Worm (Caenorhabditis elegans) whole organism, L4 larva: ENCODE results near the gene cwn-1.

ENCODE experiments used
- Y48G9A.11 ChIP-seq: fragments of 200-800 bp; sonication (Bioruptor generic); IDR thresholded peaks from 2 replicates; pipeline ENCODE4 v1.3.6; 2022; ENCODE audit warnings: missing genetic modification reagents, missing genetic modification characterization, missing compliant biosample characterization
- Y75B8A.6 ChIP-seq: fragments of 200-800 bp; sonication (Bioruptor generic); IDR thresholded peaks from 2 replicates; pipeline ENCODE4 v1.3.6; 2022; ENCODE audit warnings: missing genetic modification reagents, missing genetic modification characterization, missing compliant biosample characterization
- ZK337.2 ChIP-seq: fragments of 200-800 bp; sonication (Bioruptor generic); IDR thresholded peaks from 2 replicates; pipeline ENCODE4 v1.3.6; 2022; ENCODE audit warnings: missing genetic modification reagents, missing genetic modification characterization, missing compliant biosample characterization
- aha-1 ChIP-seq: fragments of 150-350 bp; peaks from one replicate; lab custom pipeline; 2014; ENCODE audit warnings: missing biosample characterization, missing genetic modification characterization
- aly-2 ChIP-seq: sonication (generic microtip); optimal IDR thresholded peaks from 2 replicates; lab custom pipeline; 2018; ENCODE audit warnings: missing biosample characterization, missing genetic modification characterization
- arid-1 ChIP-seq: fragments of 200-800 bp; sonication (Bioruptor generic); conservative IDR thresholded peaks from 2 replicates; pipeline ENCODE4 v1.3.6; 2022; ENCODE audit warnings: missing genetic modification reagents, missing genetic modification characterization, missing compliant biosample characterization
- ceh-28 ChIP-seq: fragments of 150-350 bp; optimal IDR thresholded peaks from 2 replicates; lab custom pipeline; 2014; ENCODE audit warnings: missing biosample characterization, missing genetic modification reagents, missing genetic modification characterization
- ceh-32 ChIP-seq: sonication (generic microtip); optimal IDR thresholded peaks from 2 replicates; lab custom pipeline; 2016; ENCODE audit warnings: mild to moderate bottlenecking, missing genetic modification characterization, missing compliant biosample characterization; ENCODE audit not compliant: poor library complexity
- ceh-62 ChIP-seq: sonication (generic microtip); optimal IDR thresholded peaks from 2 replicates; lab custom pipeline; 2017; ENCODE audit warnings: missing biosample characterization, missing genetic modification characterization
- ces-1 ChIP-seq: fragments of 150-350 bp; sonication (generic microtip); optimal IDR thresholded peaks from 4 replicates; lab custom pipeline; 2014; ENCODE audit warnings: missing biosample characterization, missing genetic modification reagents, missing genetic modification characterization
- daf-12 ChIP-seq: fragments of 150-350 bp; optimal IDR thresholded peaks from 2 replicates; lab custom pipeline; 2014; ENCODE audit warnings: missing biosample characterization, missing genetic modification reagents, missing genetic modification characterization
- dve-1 ChIP-seq: sonication (generic microtip); optimal IDR thresholded peaks from 2 replicates; lab custom pipeline; 2017; ENCODE audit warnings: antibody characterized with exemption, mild to moderate bottlenecking, missing genetic modification characterization, missing compliant biosample characterization; ENCODE audit not compliant: insufficient read depth
- egl-43 ChIP-seq: fragments of 200-800 bp; sonication (Bioruptor generic); IDR thresholded peaks from 2 replicates; pipeline ENCODE4 v1.3.6; 2022; ENCODE audit warnings: missing genetic modification reagents, missing genetic modification characterization, missing compliant biosample characterization
- gei-8 ChIP-seq: fragments of 200-800 bp; sonication (Bioruptor generic); optimal IDR thresholded peaks from 2 replicates; lab custom pipeline; 2018; ENCODE audit warnings: mild to moderate bottlenecking, missing genetic modification characterization, missing compliant biosample characterization
- hif-1 ChIP-seq, 2 experiments: sonication (generic microtip); optimal IDR thresholded peaks; 2 replicates each; lab custom pipeline; 2016 to 2017; ENCODE audit warnings: missing compliant biosample characterization in 2 of 2, missing genetic modification characterization in 2 of 2, missing genetic modification reagents in 2 of 2, missing genotype in 2 of 2, mild to moderate bottlenecking in 1 of 2
- hlh-11 ChIP-seq: fragments of 200-800 bp; sonication (Bioruptor generic); optimal IDR thresholded peaks from 2 replicates; lab custom pipeline; 2018; ENCODE audit warnings: mild to moderate bottlenecking, missing genetic modification characterization, missing compliant biosample characterization
- hlh-30 ChIP-seq: sonication (generic microtip); optimal IDR thresholded peaks from 2 replicates; lab custom pipeline; 2017; ENCODE audit warnings: antibody characterized with exemption, mild to moderate bottlenecking, missing genetic modification characterization, missing compliant biosample characterization; ENCODE audit not compliant: insufficient read depth
- hmg-1.1 ChIP-seq: fragments of 200-800 bp; sonication (Bioruptor generic); IDR thresholded peaks from 2 replicates; pipeline ENCODE4 v1.3.6; 2022; ENCODE audit warnings: missing genetic modification reagents, missing genetic modification characterization, missing compliant biosample characterization
- lim-7 ChIP-seq: fragments of 200-800 bp; sonication (Bioruptor generic); IDR thresholded peaks from 2 replicates; pipeline ENCODE4 v1.3.6; 2022; ENCODE audit warnings: missing genetic modification characterization, missing compliant biosample characterization
- lin-13 ChIP-seq: fragments of 150-350 bp; optimal IDR thresholded peaks from 2 replicates; lab custom pipeline; 2014; ENCODE audit warnings: missing biosample characterization, missing genetic modification reagents, missing genetic modification characterization
- lin-29 ChIP-seq: fragments of 200-800 bp; sonication (Bioruptor generic); IDR thresholded peaks from 2 replicates; pipeline ENCODE4 v1.3.6; 2022; ENCODE audit warnings: missing genetic modification reagents, missing genetic modification characterization, missing compliant biosample characterization
- lin-38 ChIP-seq: fragments of 200-800 bp; sonication (Bioruptor generic); IDR thresholded peaks from 2 replicates; pipeline ENCODE4 v1.3.6; 2022; ENCODE audit warnings: missing genetic modification reagents, missing genetic modification characterization, missing compliant biosample characterization
- lin-39 ChIP-seq: fragments of 150-350 bp; optimal IDR thresholded peaks from 2 replicates; lab custom pipeline; 2014; ENCODE audit warnings: missing biosample characterization, missing genetic modification reagents, missing genetic modification characterization
- mep-1 ChIP-seq: fragments of 150-350 bp; sonication (generic microtip); optimal IDR thresholded peaks from 3 replicates; lab custom pipeline; 2014; ENCODE audit warnings: missing biosample characterization, missing genetic modification characterization
- mes-2 ChIP-seq: sonication (generic microtip); optimal IDR thresholded peaks from 2 replicates; lab custom pipeline; 2016; ENCODE audit warnings: missing genotype, mild to moderate bottlenecking, missing genetic modification characterization, missing compliant biosample characterization; ENCODE audit not compliant: poor library complexity, severe bottlenecking
- mxl-2 ChIP-seq: fragments of 200-800 bp; sonication (Bioruptor generic); conservative IDR thresholded peaks from 2 replicates; pipeline ENCODE4 v1.3.6; 2022; ENCODE audit warnings: missing genetic modification reagents, missing genetic modification characterization, missing compliant biosample characterization
- mxl-3 ChIP-seq: fragments of 200-800 bp; sonication (Bioruptor generic); optimal IDR thresholded peaks from 2 replicates; lab custom pipeline; 2018; ENCODE audit warnings: mild to moderate bottlenecking, missing genetic modification characterization, missing compliant biosample characterization
- nhr-10 ChIP-seq: fragments of 150-350 bp; optimal IDR thresholded peaks from 2 replicates; lab custom pipeline; 2014; ENCODE audit warnings: missing biosample characterization, missing genetic modification characterization
- nhr-102 ChIP-seq: sonication (generic microtip); optimal IDR thresholded peaks from 2 replicates; lab custom pipeline; 2016; ENCODE audit warnings: mild to moderate bottlenecking, missing genetic modification characterization, moderate library complexity, missing compliant biosample characterization
- nhr-11 ChIP-seq: fragments of 150-350 bp; optimal IDR thresholded peaks from 2 replicates; lab custom pipeline; 2014; ENCODE audit warnings: missing biosample characterization, missing genetic modification characterization
- nhr-41 ChIP-seq: fragments of 200-800 bp; sonication (Bioruptor generic); IDR thresholded peaks from 2 replicates; pipeline ENCODE4 v1.3.6; 2022; ENCODE audit warnings: missing genetic modification reagents, missing genetic modification characterization, missing compliant biosample characterization
- nhr-42 ChIP-seq: fragments of 200-800 bp; sonication (Bioruptor generic); IDR thresholded peaks from 2 replicates; pipeline ENCODE4 v1.3.6; 2022; ENCODE audit warnings: missing genetic modification characterization, missing compliant biosample characterization
- nhr-76 ChIP-seq: fragments of 150-350 bp; optimal IDR thresholded peaks from 2 replicates; lab custom pipeline; 2014; ENCODE audit warnings: missing biosample characterization, missing genetic modification characterization
- pha-4 ChIP-seq, 2 experiments: fragments of 150-350 bp in 1 of 2; fragments of 200-800 bp in 1 of 2; sonication (Bioruptor generic) in 1 of 2; IDR thresholded peaks in 1 of 2; optimal IDR thresholded peaks in 1 of 2; 2 replicates each; pipeline versions ENCODE4 v1.3.6 to Lab custom; 2014 to 2022; ENCODE audit warnings: missing genetic modification characterization in 2 of 2, missing genetic modification reagents in 2 of 2, missing biosample characterization in 1 of 2, missing compliant biosample characterization in 1 of 2
- php-3 ChIP-seq: fragments of 200-800 bp; sonication (Bioruptor generic); IDR thresholded peaks from 2 replicates; pipeline ENCODE4 v1.3.6; 2022; ENCODE audit warnings: missing genetic modification reagents, missing genetic modification characterization, missing compliant biosample characterization
- set-16 ChIP-seq: fragments of 200-800 bp; sonication (Bioruptor generic); IDR thresholded peaks from 2 replicates; pipeline ENCODE4 v1.3.6; 2022; ENCODE audit warnings: missing genetic modification reagents, missing genetic modification characterization, missing compliant biosample characterization
- skn-1 ChIP-seq: fragments of 150-350 bp; optimal IDR thresholded peaks from 2 replicates; lab custom pipeline; 2014; ENCODE audit warnings: missing biosample characterization, missing genetic modification characterization
- snpc-1.2 ChIP-seq: fragments of 200-800 bp; sonication (Bioruptor generic); IDR thresholded peaks from 2 replicates; pipeline ENCODE4 v1.3.6; 2022; ENCODE audit warnings: missing genetic modification reagents, missing genetic modification characterization, missing compliant biosample characterization
- snpc-4 ChIP-seq: fragments of 150-350 bp; optimal IDR thresholded peaks from 2 replicates; lab custom pipeline; 2014; ENCODE audit warnings: missing biosample characterization, missing genetic modification characterization
- spr-3 ChIP-seq: fragments of 200-800 bp; sonication (Bioruptor generic); optimal IDR thresholded peaks from 2 replicates; lab custom pipeline; 2018; ENCODE audit warnings: mild to moderate bottlenecking, missing genetic modification characterization, missing compliant biosample characterization
- tra-1 ChIP-seq: fragments of 200-800 bp; sonication (Bioruptor generic); IDR thresholded peaks from 2 replicates; pipeline ENCODE4 v1.3.6; 2022; ENCODE audit warnings: missing genetic modification reagents, missing genetic modification characterization, missing compliant biosample characterization
- unc-130 ChIP-seq: sonication (generic microtip); optimal IDR thresholded peaks from 2 replicates; lab custom pipeline; 2016; ENCODE audit warnings: missing genetic modification reagents, missing genetic modification characterization, missing compliant biosample characterization
- unc-62 ChIP-seq, 3 experiments: fragments of 150-350 bp in 1 of 3; sonication (generic microtip); optimal IDR thresholded peaks in 2 of 3; peaks in 1 of 3; 1 replicate in 1 of 3; 2 replicates in 2 of 3; lab custom pipeline; 2014 to 2017; ENCODE audit warnings: missing biosample characterization in 3 of 3, missing genetic modification characterization in 3 of 3, missing genetic modification reagents in 3 of 3, missing genotype in 1 of 3
- zfp-2 ChIP-seq: sonication (generic microtip); optimal IDR thresholded peaks from 2 replicates; lab custom pipeline; 2016; ENCODE audit warnings: mild to moderate bottlenecking, missing genetic modification characterization, missing compliant biosample characterization
- zip-11 ChIP-seq: fragments of 200-800 bp; sonication (Bioruptor generic); IDR thresholded peaks from 2 replicates; pipeline ENCODE4 v1.3.6; 2022; ENCODE audit warnings: missing genetic modification characterization, missing compliant biosample characterization
- zip-2 ChIP-seq: fragments of 150-350 bp; optimal IDR thresholded peaks from 2 replicates; lab custom pipeline; 2014; ENCODE audit warnings: missing biosample characterization, missing genetic modification characterization

cwn-1 gene

ce11 chrII:159294-159922 is 26.0 kb upstream of the cwn-1 start (continued):
- no peak for TF ChIP-seq mxl-2 (GFP tag; lab: Robert Waterston, UW)
- TF ChIP-seq mep-1 (tag; lab: Kevin White, UChicago), result peak; percentile 46
- TF ChIP-seq pha-4 (GFP tag; IDR thresholded peaks at IDR 0.05; lab: Robert Waterston, UW), result 0 out of 2 replicates have a peak, but pooled peaks have one; percentile 20
- peak; percentile 29 for TF ChIP-seq pha-4 (tag; optimal IDR thresholded peaks at IDR 0.05; lab: Kevin White, UChicago)

DNA sequence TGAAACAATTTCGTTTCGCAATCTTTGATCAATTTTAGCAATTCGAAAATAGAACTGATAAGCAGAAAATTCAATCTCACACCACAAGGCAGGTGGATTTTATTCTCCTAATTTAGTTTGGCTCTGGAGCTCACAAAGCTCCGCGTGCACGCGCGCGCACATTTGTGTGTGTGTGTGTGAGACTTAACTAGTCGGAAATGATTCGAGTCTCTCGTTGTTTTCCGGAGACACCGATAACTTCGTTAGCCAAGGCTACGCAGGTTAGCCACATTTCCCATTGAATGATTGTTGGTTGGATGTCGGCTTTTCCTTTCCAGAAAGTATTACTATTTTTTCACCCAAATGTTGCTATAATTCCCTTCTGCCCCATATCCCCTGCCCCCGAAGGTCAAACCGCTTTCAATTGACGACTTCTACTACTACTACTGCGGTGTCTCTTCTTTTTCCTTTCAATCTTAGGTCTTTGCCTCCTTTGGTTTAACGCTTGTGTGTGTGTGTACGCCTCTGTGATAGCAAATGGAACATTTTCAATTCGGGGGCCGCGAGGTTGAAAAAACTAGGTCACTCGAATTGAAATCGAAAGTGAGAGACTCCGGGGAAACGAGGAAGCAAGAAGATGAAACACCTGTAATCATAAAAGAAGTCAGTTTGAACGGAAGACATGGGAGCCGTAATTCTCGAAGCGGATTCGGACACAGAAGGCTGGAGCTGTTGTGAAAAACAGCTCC is 24.8 kb upstream of the cwn-1 start:
- TF ChIP-seq daf-12 (tag; lab: Kevin White, UChicago) (no peak), gei-8 (no peak), nhr-41 (GFP tag; lab: Robert Waterston, UW) (no peak), zip-2 (tag; lab: Kevin White, UChicago) (no peak), lim-7 (GFP tag; lab: Robert Waterston, UW) (no peak), spr-3 (GFP tag; lab: Kevin White, UChicago) (no peak), aly-2 (tag; lab: Kevin White, UChicago) (no peak), unc-62 (GFP tag; optimal IDR thresholded peaks at IDR 0.05 in 1 of 2; lab: Kevin White, UChicago) (peak in 1 of 2 experiments; percentile 95), unc-62 (tag; optimal IDR thresholded peaks at IDR 0.05; lab: Kevin White, UChicago) (no peak), egl-43 (no peak), hlh-11 (tag; lab: Kevin White, UChicago) (peak; percentile 2), tra-1 (0 out of 2 replicates have a peak, but pooled peaks have one; percentile 7), snpc-1.2 (GFP tag; lab: Robert Waterston, UW) (no peak), ceh-28 (tag; lab: Kevin White, UChicago) (no peak), lin-39 (tag; lab: Kevin White, UChicago) (no peak), nhr-10 (tag; lab: Kevin White, UChicago) (no peak), nhr-102 (tag; lab: Kevin White, UChicago) (no peak), ceh-32 (tag; lab: Kevin White, UChicago) (no peak), arid-1 (GFP tag; lab: Robert Waterston, UW) (no peak), hmg-1.1 (GFP tag; lab: Robert Waterston, UW) (no peak), Y75B8A.6 (no peak), zfp-2 (tag; lab: Kevin White, UChicago) (no peak), aha-1 (tag; lab: Kevin White, UChicago) (peak; percentile 57), ceh-62 (tag; lab: Kevin White, UChicago) (no peak), hif-1 (tag; optimal IDR thresholded peaks at IDR 0.05; lab: Kevin White, UChicago) (no peak), nhr-11 (tag; lab: Kevin White, UChicago) (no peak), lin-38 (GFP tag; lab: Robert Waterston, UW) (no peak), hlh-30 (tag; lab: Kevin White, UChicago) (no peak), ZK337.2 (GFP tag; lab: Robert Waterston, UW) (no peak), mxl-3 (GFP tag; lab: Kevin White, UChicago) (no peak), Y48G9A.11 (GFP tag; lab: Robert Waterston, UW) (no peak), nhr-42 (no peak), mxl-2 (GFP tag; lab: Robert Waterston, UW) (0 out of 2 replicates have a peak, but pooled peaks have one; percentile 22), dve-1 (tag; lab: Kevin White, UChicago) (no peak), zip-11 (no peak), mes-2 (tag; lab: Kevin White, UChicago) (peak; percentile 29), unc-130 (GFP tag; lab: Kevin White, UChicago) (no peak), lin-29 (GFP tag; lab: Robert Waterston, UW) (no peak), snpc-4 (tag; lab: Kevin White, UChicago) (no peak), lin-13 (no peak), ces-1 (no peak), skn-1 (tag; lab: Kevin White, UChicago) (no peak), set-16 (GFP tag; lab: Robert Waterston, UW) (no peak), php-3 (no peak), nhr-76 (tag; lab: Kevin White, UChicago) (no peak)
